Fruit fly (Drosophila melanogaster) whole organism, embryonic: Measurements from ENCODE around the gene CG15027.
A peak's percentile ranks its signal among the peaks of the same experiment; 100 is the strongest.

Source experiments
- Asciz ChIP-seq: fragments of 200-800 bp; sonication (Bioruptor generic); optimal IDR thresholded peaks from 2 replicates; lab custom pipeline; 2017; ENCODE audit warnings: missing biosample characterization, mild to moderate bottlenecking, missing genetic modification characterization, missing genetic modification reagents
- Atf-2 ChIP-seq: fragments of 200-800 bp; sonication (Bioruptor generic); optimal IDR thresholded peaks from 2 replicates; lab custom pipeline; 2016; ENCODE audit warnings: missing biosample characterization, missing genetic modification characterization
- Atf3 ChIP-seq: fragments of 200-800 bp; sonication (Bioruptor generic); optimal IDR thresholded peaks from 3 replicates; lab custom pipeline; 2016; ENCODE audit warnings: missing biosample characterization, missing genetic modification characterization
- CG10209 ChIP-seq: fragments of 200-800 bp; sonication (Bioruptor generic); optimal IDR thresholded peaks from 3 replicates; lab custom pipeline; 2017; ENCODE audit warnings: missing biosample characterization, mild to moderate bottlenecking, missing genetic modification characterization, missing genetic modification reagents
- CG10462 ChIP-seq: fragments of 200-800 bp; sonication (Bioruptor generic); optimal IDR thresholded peaks from 2 replicates; lab custom pipeline; 2016; ENCODE audit warnings: missing biosample characterization, missing genetic modification characterization
- CG12236 ChIP-seq: fragments of 200-800 bp; sonication (Bioruptor generic); optimal IDR thresholded peaks from 2 replicates; lab custom pipeline; 2016; ENCODE audit warnings: missing biosample characterization, missing genetic modification characterization
- CG12744 ChIP-seq: fragments of 200-800 bp; sonication (Bioruptor generic); optimal IDR thresholded peaks from 2 replicates; lab custom pipeline; 2016; ENCODE audit warnings: missing biosample characterization, missing genetic modification characterization
- CG13775 ChIP-seq: fragments of 200-800 bp; sonication (Bioruptor generic); optimal IDR thresholded peaks from 3 replicates; lab custom pipeline; 2017; ENCODE audit warnings: missing biosample characterization, mild to moderate bottlenecking, missing genetic modification characterization
- CG13894 ChIP-seq: fragments of 200-800 bp; sonication (Bioruptor generic); optimal IDR thresholded peaks from 3 replicates; lab custom pipeline; 2018; ENCODE audit warnings: missing biosample characterization, mild to moderate bottlenecking, missing genetic modification characterization, moderate library complexity
- CG14860 ChIP-seq: fragments of 200-800 bp; sonication (Bioruptor generic); IDR thresholded peaks from 3 replicates; pipeline ENCODE4 v1.3.6; 2022; ENCODE audit warnings: missing biosample characterization, missing genetic modification characterization; ENCODE audit not compliant: partially characterized antibody
- CG17186 ChIP-seq: fragments of 200-800 bp; sonication (Bioruptor generic); optimal IDR thresholded peaks from 3 replicates; lab custom pipeline; 2017; ENCODE audit warnings: missing biosample characterization, missing genetic modification reagents, missing genetic modification characterization
- CG2116 ChIP-seq: fragments of 200-800 bp; sonication (Bioruptor generic); optimal IDR thresholded peaks from 3 replicates; lab custom pipeline; 2018; ENCODE audit warnings: missing biosample characterization, mild to moderate bottlenecking, missing genetic modification characterization
- CG4282 ChIP-seq: fragments of 200-800 bp; sonication (Bioruptor generic); optimal IDR thresholded peaks from 2 replicates; lab custom pipeline; 2016; ENCODE audit warnings: missing biosample characterization, missing genetic modification characterization
- CG4820 ChIP-seq: fragments of 200-800 bp; sonication (Bioruptor generic); optimal IDR thresholded peaks from 3 replicates; lab custom pipeline; 2016; ENCODE audit warnings: missing biosample characterization, missing genetic modification characterization
- CG4854 ChIP-seq: fragments of 200-800 bp; sonication (Bioruptor generic); optimal IDR thresholded peaks from 2 replicates; lab custom pipeline; 2016; ENCODE audit warnings: missing biosample characterization, missing genetic modification characterization, inconsistent platforms
- CG7357 ChIP-seq: fragments of 200-800 bp; sonication (Bioruptor generic); IDR thresholded peaks from 3 replicates; pipeline ENCODE4 v1.3.6; 2022; ENCODE audit warnings: missing biosample characterization, missing genetic modification characterization
- CG7372 ChIP-seq: fragments of 200-800 bp; sonication (Bioruptor generic); IDR thresholded peaks from 2 replicates; pipeline ENCODE4 v1.3.6; 2022; ENCODE audit warnings: missing biosample characterization, missing genetic modification characterization
- CG7963 ChIP-seq: fragments of 200-800 bp; sonication (Bioruptor generic); IDR thresholded peaks from 3 replicates; pipeline ENCODE4 v1.3.6; 2022; ENCODE audit warnings: missing biosample characterization, missing genetic modification characterization; ENCODE audit not compliant: partially characterized antibody
- CG8290 ChIP-seq, 3 experiments: fragments of 200-800 bp; sonication (Bioruptor generic); optimal IDR thresholded peaks; 2 replicates each; lab custom pipeline; 2016 to 2019; ENCODE audit warnings: missing biosample characterization in 3 of 3, missing genetic modification characterization in 3 of 3, mild to moderate bottlenecking in 2 of 3, moderate library complexity in 1 of 3
- CoRest ChIP-seq: fragments of 200-800 bp; sonication (Bioruptor generic); optimal IDR thresholded peaks from 3 replicates; lab custom pipeline; 2018; ENCODE audit warnings: missing biosample characterization, mild to moderate bottlenecking, missing genetic modification characterization, moderate library complexity
- D ChIP-seq, 2 experiments: fragments of 200-800 bp in 1 of 2; fragments of >200 bp in 1 of 2; sonication (Bioruptor generic) in 1 of 2; optimal IDR thresholded peaks; 2 replicates in 1 of 2; 3 replicates in 1 of 2; lab custom pipeline; 2017; ENCODE audit warnings: mild to moderate bottlenecking in 1 of 2, missing biosample characterization in 1 of 2, missing genetic modification characterization in 1 of 2, missing genetic modification reagents in 1 of 2
- Dbx ChIP-seq: fragments of 200-800 bp; sonication (Bioruptor generic); IDR thresholded peaks from 3 replicates; pipeline ENCODE4 v1.3.6; 2022; ENCODE audit warnings: missing biosample characterization, missing genetic modification characterization
- Deaf1 ChIP-seq: fragments of 200-800 bp; optimal IDR thresholded peaks from 3 replicates; lab custom pipeline; 2019; ENCODE audit warnings: missing biosample characterization, mild to moderate bottlenecking, missing genetic modification characterization, moderate library complexity
- Dip3 ChIP-seq: fragments of 200-800 bp; sonication (Bioruptor generic); optimal IDR thresholded peaks from 3 replicates; lab custom pipeline; 2016; ENCODE audit warnings: missing biosample characterization, missing genetic modification characterization
- Doc3 ChIP-seq: fragments of 200-800 bp; sonication (Bioruptor generic); IDR thresholded peaks from 3 replicates; pipeline ENCODE4 v1.3.6; 2022; ENCODE audit warnings: missing biosample characterization, missing genetic modification characterization; ENCODE audit not compliant: partially characterized antibody
- Gsc ChIP-seq: fragments of 200-800 bp; sonication (Bioruptor generic); IDR thresholded peaks from 2 replicates; pipeline ENCODE4 v1.3.6; 2022; ENCODE audit warnings: missing biosample characterization, missing genetic modification characterization
- Hand ChIP-seq: fragments of 200-800 bp; sonication (Bioruptor generic); optimal IDR thresholded peaks from 2 replicates; lab custom pipeline; 2017; ENCODE audit warnings: mild to moderate bottlenecking, missing biosample characterization, missing genetic modification reagents, missing genetic modification characterization
- Lpt ChIP-seq: fragments of >200 bp; optimal IDR thresholded peaks from 2 replicates; lab custom pipeline; 2018; ENCODE audit warnings: missing biosample characterization, missing genetic modification characterization
- Med ChIP-seq: fragments of 200-800 bp; sonication (Bioruptor generic); peaks from one replicate; lab custom pipeline; 2016; ENCODE audit warnings: missing biosample characterization, missing genetic modification characterization, mild to moderate bottlenecking, inconsistent platforms, moderate library complexity
- Meics ChIP-seq: fragments of 200-800 bp; sonication (Bioruptor generic); optimal IDR thresholded peaks from 2 replicates; lab custom pipeline; 2017; ENCODE audit warnings: missing biosample characterization, mild to moderate bottlenecking, missing genetic modification characterization
- Myb ChIP-seq: fragments of 200-800 bp; sonication (Bioruptor generic); optimal IDR thresholded peaks from 2 replicates; lab custom pipeline; 2016; ENCODE audit warnings: missing biosample characterization, missing genetic modification characterization
- Scr ChIP-seq: fragments of 200-800 bp; sonication (Bioruptor generic); IDR thresholded peaks from 2 replicates; pipeline ENCODE4 v1.3.6; 2022; ENCODE audit warnings: missing biosample characterization, missing genetic modification characterization; ENCODE audit not compliant: partially characterized antibody
- Taf1 ChIP-seq: fragments of 200-800 bp; sonication (Bioruptor generic); IDR thresholded peaks from 2 replicates; pipeline ENCODE4 v1.3.6; 2022; ENCODE audit warnings: missing biosample characterization, missing genetic modification characterization
- bsh ChIP-seq, 2 experiments: fragments of 200-800 bp; sonication (Bioruptor generic); optimal IDR thresholded peaks; 2 replicates each; lab custom pipeline; 2017 to 2018; ENCODE audit warnings: mild to moderate bottlenecking in 2 of 2, missing biosample characterization in 2 of 2, missing genetic modification characterization in 2 of 2, moderate library complexity in 1 of 2
- chn ChIP-seq: fragments of 200-800 bp; sonication (Bioruptor generic); optimal IDR thresholded peaks from 2 replicates; lab custom pipeline; 2016; ENCODE audit warnings: missing biosample characterization, missing genetic modification characterization
- gce ChIP-seq: fragments of 200-800 bp; sonication (Bioruptor generic); IDR thresholded peaks from 3 replicates; pipeline ENCODE4 v1.3.6; 2022; ENCODE audit warnings: missing biosample characterization, missing genetic modification characterization
- gcm ChIP-seq: fragments of 200-800 bp; sonication (Bioruptor generic); optimal IDR thresholded peaks from 2 replicates; lab custom pipeline; 2019; ENCODE audit warnings: missing biosample characterization, mild to moderate bottlenecking, missing genetic modification characterization, moderate library complexity
- gem ChIP-seq: fragments of 200-800 bp; sonication (Bioruptor generic); optimal IDR thresholded peaks from 2 replicates; lab custom pipeline; 2019; ENCODE audit warnings: missing biosample characterization, mild to moderate bottlenecking, missing genetic modification characterization, moderate library complexity
- lab ChIP-seq: fragments of 200-800 bp; sonication (Bioruptor generic); optimal IDR thresholded peaks from 3 replicates; lab custom pipeline; 2017; ENCODE audit warnings: missing biosample characterization, missing genetic modification characterization, mild to moderate bottlenecking, moderate library complexity, missing genetic modification reagents
- prd ChIP-seq, 3 experiments: fragments of >200 bp in 2 of 3; fragments of 200-800 bp in 1 of 3; sonication (Bioruptor generic) in 1 of 3; optimal IDR thresholded peaks in 2 of 3; IDR thresholded peaks in 1 of 3; 2 replicates in 2 of 3; 3 replicates in 1 of 3; pipeline versions ENCODE4 v1.3.6 to Lab custom; 2017 to 2022; ENCODE audit warnings: missing biosample characterization in 1 of 3, missing genetic modification characterization in 1 of 3
- pzg ChIP-seq: fragments of 200-800 bp; sonication (Bioruptor generic); optimal IDR thresholded peaks from 3 replicates; lab custom pipeline; 2018; ENCODE audit warnings: missing biosample characterization, mild to moderate bottlenecking, missing genetic modification characterization, moderate library complexity
- row ChIP-seq: fragments of 200-800 bp; sonication (Bioruptor generic); IDR thresholded peaks from 3 replicates; pipeline ENCODE4 v1.3.6; 2022; ENCODE audit warnings: missing biosample characterization, missing genetic modification characterization
- sd ChIP-seq: fragments of 200-800 bp; sonication (Bioruptor generic); optimal IDR thresholded peaks from 3 replicates; lab custom pipeline; 2018; ENCODE audit warnings: missing biosample characterization, mild to moderate bottlenecking, missing genetic modification characterization, moderate library complexity
- sob ChIP-seq: fragments of 200-800 bp; sonication (Bioruptor generic); IDR thresholded peaks from 2 replicates; pipeline ENCODE4 v1.3.6; 2022; ENCODE audit warnings: missing biosample characterization, missing genetic modification characterization
- tna ChIP-seq: fragments of 200-800 bp; sonication (Bioruptor generic); IDR thresholded peaks from 2 replicates; pipeline ENCODE4 v1.3.6; 2022; ENCODE audit warnings: missing biosample characterization, missing genetic modification characterization; ENCODE audit not compliant: partially characterized antibody
- trem ChIP-seq: fragments of 200-800 bp; optimal IDR thresholded peaks from 3 replicates; lab custom pipeline; 2019; ENCODE audit warnings: missing biosample characterization, mild to moderate bottlenecking, missing genetic modification characterization, moderate library complexity
- usp ChIP-seq: fragments of >200 bp; optimal IDR thresholded peaks from 2 replicates; lab custom pipeline; 2017; ENCODE audit warnings: missing biosample characterization, missing genetic modification characterization
- vvl ChIP-seq: fragments of 200-800 bp; sonication (Bioruptor generic); IDR thresholded peaks from 2 replicates; pipeline ENCODE4 v1.3.6; 2022; ENCODE audit warnings: missing biosample characterization, missing genetic modification characterization

CG15027 gene

DNA sequence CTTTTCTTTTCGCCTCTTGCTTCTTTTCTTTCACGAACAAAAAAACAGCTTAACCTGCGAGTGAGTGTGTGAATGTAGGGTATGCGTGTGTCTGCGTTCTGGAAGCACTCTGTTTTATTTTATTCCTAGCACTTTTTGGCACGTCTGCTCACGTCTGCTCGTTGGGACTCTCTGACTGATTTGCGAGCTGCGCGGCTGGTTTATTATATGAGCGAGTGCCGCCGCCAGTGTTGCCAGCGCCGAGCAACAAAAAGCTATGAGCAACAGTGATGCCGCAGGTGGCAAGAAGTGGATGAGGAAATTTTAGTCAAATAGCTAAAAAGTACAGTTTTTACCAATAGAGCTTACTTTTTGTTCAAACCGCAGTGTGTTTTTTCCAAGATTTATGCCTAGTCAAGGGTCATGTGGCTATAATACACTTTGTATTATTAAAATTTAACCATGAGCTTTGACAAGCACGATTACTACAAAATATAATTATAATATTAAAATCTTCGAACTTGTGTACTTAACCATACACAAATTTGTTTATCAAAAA is 9.5 kb downstream of the CG15027 start, which contains the start of gene Lsd-2 (continued):
- TF ChIP-seq CG2116 (GFP tag; lab: Kevin White, UChicago) (no peak), CG4854 (GFP tag; lab: Kevin White, UChicago) (no peak), sob (GFP tag; lab: Robert Waterston, UW) (0 out of 2 replicates have a peak, but pooled peaks have one; percentile 30), bsh (GFP tag; optimal IDR thresholded peaks at IDR 0.05; lab: Kevin White, UChicago) (no peak), Med (peak; percentile 86), CG4282 (GFP tag; lab: Kevin White, UChicago) (no peak), CoRest (peak; percentile 43), sd (no peak), chn (GFP tag; lab: Kevin White, UChicago) (no peak), Taf1 (GFP tag; lab: Robert Waterston, UW) (no peak), CG7963 (GFP tag; lab: Robert Waterston, UW) (no peak), CG7372 (GFP tag; lab: Robert Waterston, UW) (no peak), Asciz (GFP tag; lab: Kevin White, UChicago) (no peak), usp (GFP tag; lab: Kevin White, UChicago) (no peak), CG8290 (GFP tag; optimal IDR thresholded peaks at IDR 0.05; lab: Kevin White, UChicago) (no peak), CG8290 (tag; optimal IDR thresholded peaks at IDR 0.05; lab: Kevin White, UChicago) (peak in 1 of 2 experiments; percentile 77), vvl (GFP tag; lab: Robert Waterston, UW) (peak; percentile 47; the same call in 1 of the 2 replicates), CG10209 (GFP tag; lab: Kevin White, UChicago) (no peak), Lpt (GFP tag; lab: Kevin White, UChicago) (no peak), CG17186 (GFP tag; lab: Kevin White, UChicago) (no peak), gcm (GFP tag; lab: Kevin White, UChicago) (no peak), tna (GFP tag; lab: Robert Waterston, UW) (no peak), CG12744 (GFP tag; lab: Kevin White, UChicago) (no peak), gce (GFP tag; lab: Robert Waterston, UW) (0 out of 3 replicates have a peak, but pooled peaks have one; percentile 18), CG10462 (GFP tag; lab: Kevin White, UChicago) (no peak), CG13775 (GFP tag; lab: Kevin White, UChicago) (no peak), Deaf1 (tag; lab: Kevin White, UChicago) (no peak), CG13894 (tag; lab: Kevin White, UChicago) (peak; percentile 35), CG7357 (no peak), trem (no peak), CG4820 (GFP tag; lab: Kevin White, UChicago) (no peak), gem (tag; lab: Kevin White, UChicago) (peak; percentile 38), Atf3 (GFP tag; lab: Kevin White, UChicago) (no peak), lab (GFP tag; lab: Kevin White, UChicago) (peak; percentile 63), Atf-2 (GFP tag; lab: Kevin White, UChicago) (no peak), Hand (GFP tag; lab: Kevin White, UChicago) (no peak), pzg (GFP tag; lab: Kevin White, UChicago) (peak; percentile 13), CG14860 (GFP tag; lab: Robert Waterston, UW) (no peak), row (GFP tag; lab: Robert Waterston, UW) (peak; percentile 88), Meics (GFP tag; lab: Kevin White, UChicago) (no peak), Scr (GFP tag; lab: Robert Waterston, UW) (no peak), Dbx (peak; percentile 60; the same call in 1 of the 3 replicates), D (optimal IDR thresholded peaks at IDR 0.05; lab: Kevin White, UChicago) (no peak), D (GFP tag; optimal IDR thresholded peaks at IDR 0.05; lab: Kevin White, UChicago) (no peak), Dip3 (GFP tag; lab: Kevin White, UChicago) (peak; percentile 28), Doc3 (GFP tag; lab: Robert Waterston, UW) (no peak), Gsc (no peak), prd (optimal IDR thresholded peaks at IDR 0.05; lab: Kevin White, UChicago) (no peak), prd (GFP tag; IDR thresholded peaks at IDR 0.05; lab: Robert Waterston, UW) (peak; percentile 39; the same call in 2 of the 3 replicates), Myb (no peak), CG12236 (GFP tag; lab: Kevin White, UChicago) (no peak)
